Fruit fly (Drosophila melanogaster) whole organism, larva: Measurements from ENCODE around the gene CG11843.

Experiments
- noc ChIP-seq: fragments of 200-800 bp; sonication (Bioruptor generic); optimal IDR thresholded peaks from 3 replicates; lab custom pipeline; 2019; ENCODE audit warnings: missing biosample characterization, mild to moderate bottlenecking, missing genetic modification characterization, moderate library complexity

CG11843 gene

DNA sequence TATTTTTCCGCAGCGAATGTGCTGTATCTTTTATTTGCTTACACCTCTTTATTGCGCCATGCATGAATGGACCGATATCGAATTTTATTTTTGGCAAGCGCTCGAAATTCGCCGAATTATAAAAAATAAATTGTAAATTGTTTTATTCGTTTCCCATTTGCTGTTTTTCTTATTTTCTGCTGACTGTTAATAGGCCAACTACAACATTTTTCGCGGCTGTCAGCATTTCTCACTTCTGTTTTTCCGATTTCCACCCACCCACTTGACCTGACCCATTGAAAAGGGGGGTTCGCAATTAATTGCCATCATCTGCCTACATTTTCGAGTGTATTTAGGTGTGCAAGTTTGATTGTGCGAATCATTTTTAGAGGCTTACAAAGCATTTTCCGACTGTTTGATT is 22.5 kb downstream of the CG11843 start:
- TF ChIP-seq noc (tag; lab: Kevin White, UChicago) = no peak

DNA sequence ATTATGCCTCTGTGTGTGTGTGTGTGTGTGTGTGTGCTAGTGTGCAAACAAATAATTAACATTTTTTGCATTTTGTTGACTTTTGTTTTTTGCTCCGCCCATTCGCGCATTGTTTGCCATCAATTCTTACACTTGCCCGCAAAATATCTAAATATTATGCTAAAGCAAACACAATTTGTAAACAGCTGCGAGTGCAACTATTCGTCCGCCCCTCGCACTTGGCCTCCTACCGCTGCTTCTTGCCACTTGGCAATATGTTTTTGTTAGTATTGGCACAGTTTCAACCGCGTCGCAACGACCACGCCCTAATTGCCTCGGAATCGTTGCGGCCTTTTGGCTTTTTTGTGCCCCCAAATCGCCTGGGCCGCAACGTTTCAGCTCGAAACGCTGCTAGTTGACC is 23.4 kb downstream of the CG11843 start:
- TF ChIP-seq noc (tag; lab: Kevin White, UChicago) = no peak

DNA sequence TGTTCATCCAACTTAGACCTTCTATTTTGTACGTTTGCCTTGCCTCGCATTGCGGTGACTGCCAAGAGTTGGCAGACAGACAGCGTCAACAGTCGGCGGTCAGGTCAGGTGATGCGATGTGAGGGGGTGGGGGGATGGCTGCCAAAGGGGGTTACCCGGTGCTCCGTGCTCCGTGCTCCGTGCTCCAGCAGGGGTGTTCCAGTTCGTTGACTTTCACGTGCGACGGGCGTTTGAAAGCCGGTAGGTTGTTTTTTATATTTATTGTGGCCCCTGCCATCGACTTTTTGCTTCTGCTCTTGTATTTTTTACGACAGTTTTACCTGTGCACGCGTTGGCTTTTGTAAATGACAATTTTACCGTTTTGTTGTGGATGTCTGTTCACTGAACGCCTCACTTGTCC is 27.9 kb downstream of the CG11843 start:
- TF ChIP-seq noc (tag; lab: Kevin White, UChicago) = no peak

DNA sequence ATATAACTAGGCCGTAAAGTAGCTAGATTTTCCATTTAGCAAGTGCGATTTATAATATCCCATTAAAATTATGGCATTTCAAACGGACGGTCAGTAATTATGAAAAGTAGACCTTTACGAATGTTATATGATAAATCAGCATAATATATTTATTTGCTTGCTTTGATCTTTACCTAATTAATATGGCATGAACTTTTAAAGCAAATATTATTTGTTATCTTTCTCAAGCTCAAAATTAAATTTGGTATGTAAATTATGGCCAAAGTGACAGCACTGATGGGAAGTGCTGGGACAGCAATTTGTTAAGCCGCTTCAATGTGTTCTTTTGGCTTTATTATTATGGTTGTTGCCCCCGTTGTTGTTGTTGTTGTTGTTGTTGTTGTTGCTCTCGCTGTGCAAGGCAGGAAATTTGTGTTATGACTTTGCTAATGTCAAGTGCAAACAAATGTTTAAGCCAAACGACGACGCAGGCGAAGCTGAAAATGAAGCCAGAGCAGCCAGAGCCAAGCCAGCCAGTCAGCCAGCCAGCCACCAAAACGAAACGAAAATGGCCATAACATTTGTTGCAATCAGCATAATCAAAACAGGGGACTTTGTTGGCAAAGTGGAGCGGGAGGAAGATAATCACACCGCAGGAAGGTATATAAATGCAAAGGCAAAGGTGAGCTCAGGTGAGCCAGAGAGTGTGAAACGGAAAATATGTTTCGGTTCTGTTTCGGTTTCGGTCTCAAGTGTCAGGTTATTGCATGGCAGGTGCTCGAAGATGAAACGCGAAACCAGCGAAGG is 28.6 kb downstream of the CG11843 start:
- TF ChIP-seq noc (tag; lab: Kevin White, UChicago) = no peak

DNA sequence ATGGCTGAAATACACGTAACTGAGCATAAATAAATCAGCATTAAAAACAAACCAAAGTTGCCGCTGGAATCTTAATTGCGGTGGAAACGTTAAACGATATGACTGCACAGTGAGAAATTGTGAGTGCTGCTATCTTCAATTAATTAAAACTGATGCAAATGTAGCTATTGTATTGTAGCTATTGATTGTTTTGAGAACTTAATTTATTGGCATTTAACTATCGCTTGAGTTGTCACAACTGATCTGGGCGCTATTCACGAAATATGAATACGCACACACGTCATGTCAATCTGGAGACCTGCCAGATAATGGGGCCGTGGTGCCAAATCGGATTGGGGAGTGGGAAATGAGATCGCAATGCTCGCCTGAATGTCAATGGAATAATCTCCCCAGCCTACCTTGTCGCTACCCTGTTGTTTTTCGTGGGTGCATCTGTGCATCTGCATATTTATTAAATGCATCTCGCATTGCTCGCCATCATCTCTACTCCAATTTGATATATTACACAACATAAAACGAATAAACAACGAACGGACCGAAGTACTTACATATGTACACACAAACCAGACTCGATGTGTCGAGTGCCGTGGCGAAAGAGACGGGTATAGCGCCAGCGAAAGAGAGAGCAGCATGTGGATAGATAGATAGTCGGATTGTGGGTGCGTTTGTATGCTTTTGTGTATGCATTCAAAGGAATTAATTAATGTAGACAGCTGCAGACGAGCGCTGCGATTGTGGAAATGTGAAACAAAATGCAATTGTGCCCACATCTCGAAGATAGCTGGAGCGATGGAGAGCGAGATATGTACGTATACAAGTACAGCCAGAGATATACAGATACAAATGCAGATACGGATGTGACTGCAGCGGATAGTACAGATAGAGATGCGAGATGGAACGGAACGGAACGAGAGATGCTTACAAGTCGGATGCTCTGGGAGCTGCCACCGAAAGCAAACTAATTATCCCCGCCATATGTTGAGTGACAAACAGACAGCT is 29.6 kb downstream of the CG11843 start:
- TF ChIP-seq noc (tag; lab: Kevin White, UChicago) = no peak

DNA sequence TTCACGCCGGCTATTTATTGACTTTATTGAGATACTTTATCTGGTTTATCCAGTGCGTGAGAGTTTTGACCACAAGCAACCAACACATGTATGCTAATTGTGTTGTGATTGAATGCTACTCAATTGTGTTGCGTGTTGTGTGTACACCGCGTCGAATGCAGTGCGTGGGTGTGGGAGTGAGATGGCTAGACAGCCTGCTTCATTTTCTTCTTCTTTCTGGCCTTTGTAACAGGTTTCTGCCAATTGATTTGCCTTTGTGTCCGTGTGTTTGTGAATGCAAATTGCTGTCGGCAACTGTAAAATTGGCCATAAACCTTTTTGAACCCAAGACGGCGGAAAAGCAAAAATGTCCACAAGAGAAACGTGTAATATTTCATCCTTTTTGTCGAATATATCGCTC is 32.7 kb downstream of the CG11843 start:
- no peak for TF ChIP-seq noc (tag; lab: Kevin White, UChicago)

DNA sequence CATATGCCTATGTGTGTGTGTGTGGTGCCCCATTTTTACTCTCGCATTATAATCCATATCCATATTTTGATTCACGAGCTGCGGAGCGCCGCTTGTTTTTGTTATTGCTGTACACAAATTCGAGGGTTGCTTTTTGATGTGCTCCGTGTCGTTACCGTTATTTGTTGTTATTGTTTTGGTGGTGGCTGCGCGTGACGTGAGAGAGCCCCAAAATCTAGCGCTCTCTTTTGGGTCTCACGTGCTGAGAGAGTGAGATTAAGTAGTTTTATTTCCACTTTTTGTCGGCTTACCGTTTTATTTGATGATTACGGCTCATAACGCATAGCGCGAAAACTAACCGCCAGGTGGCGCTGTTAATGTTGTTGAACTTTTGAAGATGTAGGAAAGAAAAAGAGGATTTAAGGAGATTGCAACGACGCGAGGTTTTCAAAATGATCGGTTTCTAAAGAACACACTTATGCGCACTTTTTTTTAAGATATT is 33.2 kb downstream of the CG11843 start:
- no peak for TF ChIP-seq noc (tag; lab: Kevin White, UChicago)

DNA sequence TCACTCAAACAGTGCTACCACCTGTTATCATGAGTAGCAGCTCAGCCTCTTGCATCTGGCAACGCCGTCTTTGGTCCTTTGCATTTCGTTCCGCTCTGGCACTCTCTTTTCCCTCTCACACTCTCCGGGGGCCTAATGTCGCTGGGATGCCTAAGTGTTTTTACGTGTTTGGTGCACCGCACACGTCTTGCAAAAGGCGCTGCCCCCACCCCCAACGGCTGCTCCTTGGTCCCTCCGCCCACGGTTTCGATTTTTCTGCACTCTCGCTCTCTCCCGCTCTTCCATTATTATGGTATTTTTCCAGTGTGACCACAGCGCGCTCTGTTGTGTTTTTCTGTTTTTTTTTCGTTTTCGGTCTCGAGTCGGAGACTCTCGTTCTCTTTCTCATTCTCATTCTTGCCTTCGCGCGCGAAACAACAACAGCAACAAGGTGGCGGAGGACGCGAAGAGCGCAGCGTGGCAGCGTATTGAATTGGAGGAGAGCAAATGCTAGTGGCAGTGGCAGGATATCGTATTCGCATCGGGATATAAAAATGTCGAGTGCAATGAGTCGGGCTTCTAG is 33.9 kb downstream of the CG11843 start:
- no peak for TF ChIP-seq noc (tag; lab: Kevin White, UChicago)

DNA sequence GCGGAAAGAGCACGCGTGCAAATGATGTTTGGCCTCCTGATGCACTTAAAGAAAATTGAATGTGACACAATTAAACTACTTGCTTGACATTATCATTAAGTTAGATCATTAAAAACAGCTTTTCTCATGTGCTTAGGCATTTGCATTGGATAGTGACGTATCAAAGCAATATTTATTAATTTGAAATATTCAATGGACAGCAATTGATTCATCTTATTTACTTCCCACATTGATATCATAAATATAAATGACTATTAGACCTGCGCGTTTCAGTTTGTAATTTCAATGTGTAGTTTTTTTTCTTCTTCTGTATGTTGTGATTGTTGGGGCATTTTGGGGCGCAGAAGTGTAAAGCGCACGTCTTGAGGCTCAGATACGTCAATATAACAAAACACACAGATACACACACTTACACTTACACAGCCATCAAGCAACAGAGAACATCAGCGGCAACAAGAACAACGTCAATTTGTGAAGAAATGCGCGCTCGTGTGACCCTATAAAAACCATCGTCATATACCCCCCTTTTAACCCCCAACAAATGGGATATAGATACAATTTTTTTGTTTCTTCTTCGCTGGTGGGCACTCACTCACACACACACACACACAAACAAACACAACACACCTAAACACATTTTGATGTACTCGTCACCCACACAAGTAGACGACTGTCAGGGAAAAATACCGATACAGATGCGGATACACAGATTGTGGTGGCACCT is 35.0 kb downstream of the CG11843 start:
- TF ChIP-seq noc (tag; lab: Kevin White, UChicago) = no peak

DNA sequence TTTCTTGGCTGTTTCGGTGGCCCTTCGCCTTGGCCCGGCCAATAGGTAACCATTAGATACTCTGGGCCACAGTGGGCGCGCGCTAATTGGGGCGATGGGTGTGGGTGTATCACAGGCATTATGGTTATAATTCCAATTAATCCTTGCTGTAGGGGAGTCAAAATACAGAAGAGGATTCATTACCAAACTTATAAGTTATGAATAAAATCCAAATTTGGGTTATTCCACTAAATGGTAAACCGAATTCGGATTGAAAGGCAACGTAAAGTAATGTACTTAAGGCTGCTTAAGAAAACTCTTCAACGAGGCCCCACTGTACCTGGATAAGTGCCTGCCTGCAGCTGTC is 35.5 kb downstream of the CG11843 start:
- TF ChIP-seq noc (tag; lab: Kevin White, UChicago) = no peak

DNA sequence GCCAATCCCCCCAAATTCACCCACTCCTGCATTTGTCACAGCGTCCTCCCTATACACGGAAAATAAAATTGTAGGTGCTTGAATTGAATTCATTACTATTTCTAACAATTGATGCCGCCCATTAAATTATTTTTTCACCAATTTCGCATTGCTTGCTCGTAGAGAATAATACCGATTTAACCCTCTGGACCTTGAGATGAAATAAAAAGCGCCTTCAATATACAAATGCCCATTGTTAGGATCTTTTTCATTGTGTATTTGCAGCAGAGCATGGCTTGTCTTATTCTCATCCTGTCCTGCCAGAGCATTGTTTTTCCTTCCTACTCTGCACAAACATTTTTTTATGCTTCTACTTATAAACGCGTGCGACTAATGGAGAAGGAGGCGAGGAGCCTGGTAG is 37.5 kb downstream of the CG11843 start:
- TF ChIP-seq noc (tag; lab: Kevin White, UChicago) = no peak

DNA sequence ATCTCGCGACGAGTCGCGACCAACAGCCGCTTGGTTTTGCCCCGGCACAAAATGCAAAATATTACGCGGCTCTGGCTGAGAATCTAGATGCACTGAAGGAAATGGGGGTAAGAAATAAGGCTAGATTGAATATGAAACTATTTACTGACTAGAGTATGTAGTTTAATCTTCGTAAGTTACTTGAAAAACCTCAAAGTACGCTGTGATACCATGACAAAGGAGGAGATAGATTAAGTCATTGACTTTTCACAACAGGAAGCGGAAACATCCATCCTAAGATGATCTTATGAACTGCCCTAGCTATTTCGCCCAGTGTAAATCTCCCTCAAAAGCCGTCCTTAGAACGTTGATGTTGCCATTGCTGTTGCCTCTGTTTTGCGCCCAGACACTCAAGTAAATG is 40.0 kb downstream of the CG11843 start:
- TF ChIP-seq noc (tag; lab: Kevin White, UChicago) = no peak

DNA sequence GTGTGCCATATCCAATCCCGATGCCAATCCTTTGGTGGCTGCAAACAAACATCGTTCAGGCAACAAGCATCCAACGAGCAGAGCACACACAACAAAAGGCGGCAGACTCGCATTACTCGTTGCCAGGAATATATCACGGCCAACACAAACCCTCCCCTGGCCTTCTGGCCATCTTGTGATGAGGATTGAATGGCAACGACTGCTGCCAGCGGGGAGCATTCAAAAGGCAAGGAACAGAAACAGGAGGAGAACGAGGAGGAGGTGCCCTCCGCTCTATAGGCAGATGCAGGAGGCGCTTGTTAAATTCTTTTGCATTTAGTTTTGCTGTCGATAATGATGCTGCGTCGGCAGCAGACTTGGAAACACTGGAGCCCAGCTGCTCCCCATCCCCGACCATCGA is 41.4 kb downstream of the CG11843 start:
- no peak for TF ChIP-seq noc (tag; lab: Kevin White, UChicago)

DNA sequence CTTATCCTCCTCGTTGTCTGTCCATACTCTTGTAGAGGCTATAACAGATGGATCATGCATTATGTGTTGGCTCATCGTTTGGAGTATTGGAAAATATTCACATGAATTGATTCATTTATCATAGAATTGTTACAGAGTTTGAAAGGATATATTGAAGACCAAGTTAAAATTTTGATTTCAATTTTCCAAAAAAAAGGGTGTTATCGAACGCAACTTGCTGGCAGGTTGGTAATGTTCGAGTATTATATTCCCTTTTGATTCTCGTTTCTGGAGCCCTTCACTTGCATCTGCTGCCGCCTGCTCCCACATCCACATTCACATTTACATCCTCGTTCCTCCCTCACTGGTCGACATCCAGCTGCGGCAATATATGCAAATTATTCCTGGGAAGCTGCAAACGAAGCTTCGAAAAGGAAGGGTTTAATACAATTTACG is 41.9 kb downstream of the CG11843 start:
- TF ChIP-seq noc (tag; lab: Kevin White, UChicago) = no peak

DNA sequence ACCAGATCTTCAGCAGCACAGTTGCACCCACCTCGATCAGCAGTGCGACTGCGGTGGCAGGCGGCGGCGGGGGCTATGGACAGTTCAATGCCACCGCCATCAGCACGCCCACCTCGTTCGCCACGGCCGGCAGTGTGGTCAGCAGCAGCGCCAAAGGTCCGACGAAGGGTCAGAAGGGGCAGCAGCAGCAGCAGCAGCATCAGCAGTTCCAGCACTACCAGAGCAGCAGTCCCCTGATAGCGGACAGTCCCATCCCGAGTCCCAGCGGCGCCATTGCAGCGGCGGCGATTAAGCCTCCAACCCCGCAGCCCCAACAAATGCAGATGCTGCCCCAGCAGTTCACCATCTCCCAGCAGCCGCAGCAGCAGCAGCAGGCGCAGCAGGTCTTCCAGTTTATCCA is 43.9 kb downstream of the CG11843 start:
- no peak for TF ChIP-seq noc (tag; lab: Kevin White, UChicago)
